Worm (Caenorhabditis elegans) whole organism, L4 larva: Measurements from ENCODE around the gene acdh-7.
A peak's percentile ranks its signal among the peaks of the same experiment; 100 is the strongest.

ENCODE experiments used
- F10B5.3 ChIP-seq: sonication (generic microtip); optimal IDR thresholded peaks from 2 replicates; lab custom pipeline; 2016; ENCODE audit warnings: mild to moderate bottlenecking, missing genetic modification characterization, missing compliant biosample characterization
- F37D6.2 ChIP-seq: sonication (generic microtip); optimal IDR thresholded peaks from 2 replicates; lab custom pipeline; 2016; ENCODE audit warnings: mild to moderate bottlenecking, missing genetic modification characterization, missing compliant biosample characterization
- F49E8.2 ChIP-seq: sonication (generic microtip); optimal IDR thresholded peaks from 2 replicates; lab custom pipeline; 2016; ENCODE audit warnings: missing compliant biosample characterization, mild to moderate bottlenecking, missing genetic modification characterization, borderline replicate concordance
- T26A8.4 ChIP-seq: fragments of 200-800 bp; sonication (Bioruptor generic); IDR thresholded peaks from 2 replicates; pipeline ENCODE4 v1.3.6; 2022; ENCODE audit warnings: missing genetic modification characterization, missing compliant biosample characterization
- Y48G9A.11 ChIP-seq: fragments of 200-800 bp; sonication (Bioruptor generic); IDR thresholded peaks from 2 replicates; pipeline ENCODE4 v1.3.6; 2022; ENCODE audit warnings: missing genetic modification reagents, missing genetic modification characterization, missing compliant biosample characterization
- aha-1 ChIP-seq: fragments of 150-350 bp; peaks from one replicate; lab custom pipeline; 2014; ENCODE audit warnings: missing biosample characterization, missing genetic modification characterization
- arid-1 ChIP-seq: fragments of 200-800 bp; sonication (Bioruptor generic); conservative IDR thresholded peaks from 2 replicates; pipeline ENCODE4 v1.3.6; 2022; ENCODE audit warnings: missing genetic modification reagents, missing genetic modification characterization, missing compliant biosample characterization
- ceh-32 ChIP-seq: sonication (generic microtip); optimal IDR thresholded peaks from 2 replicates; lab custom pipeline; 2016; ENCODE audit warnings: mild to moderate bottlenecking, missing genetic modification characterization, missing compliant biosample characterization; ENCODE audit not compliant: poor library complexity
- ceh-44 ChIP-seq: fragments of 200-800 bp; sonication (Bioruptor generic); IDR thresholded peaks from 2 replicates; pipeline ENCODE4 v1.3.6; 2022; ENCODE audit warnings: missing genetic modification reagents, missing genetic modification characterization, missing compliant biosample characterization
- daf-8 ChIP-seq: fragments of 200-800 bp; sonication (Bioruptor generic); IDR thresholded peaks from 2 replicates; pipeline ENCODE4 v1.3.6; 2022; ENCODE audit warnings: missing genetic modification characterization, missing compliant biosample characterization
- dmd-6 ChIP-seq: fragments of 200-800 bp; sonication (Bioruptor generic); IDR thresholded peaks from 2 replicates; pipeline ENCODE4 v1.3.6; 2022; ENCODE audit warnings: missing genetic modification reagents, missing genetic modification characterization, missing compliant biosample characterization
- dpl-1 ChIP-seq: fragments of 150-350 bp; optimal IDR thresholded peaks from 2 replicates; lab custom pipeline; 2014; ENCODE audit warnings: missing biosample characterization, missing genetic modification reagents, missing genetic modification characterization
- duxl-1 ChIP-seq: sonication (generic microtip); optimal IDR thresholded peaks from 2 replicates; lab custom pipeline; 2016; ENCODE audit warnings: mild to moderate bottlenecking, missing genetic modification characterization, moderate library complexity, missing compliant biosample characterization; ENCODE audit not compliant: poor library complexity
- dve-1 ChIP-seq: sonication (generic microtip); optimal IDR thresholded peaks from 2 replicates; lab custom pipeline; 2017; ENCODE audit warnings: antibody characterized with exemption, mild to moderate bottlenecking, missing genetic modification characterization, missing compliant biosample characterization; ENCODE audit not compliant: insufficient read depth
- gei-8 ChIP-seq: fragments of 200-800 bp; sonication (Bioruptor generic); optimal IDR thresholded peaks from 2 replicates; lab custom pipeline; 2018; ENCODE audit warnings: mild to moderate bottlenecking, missing genetic modification characterization, missing compliant biosample characterization
- hif-1 ChIP-seq, 2 experiments: sonication (generic microtip); optimal IDR thresholded peaks; 2 replicates each; lab custom pipeline; 2016 to 2017; ENCODE audit warnings: missing compliant biosample characterization in 2 of 2, missing genetic modification characterization in 2 of 2, missing genetic modification reagents in 2 of 2, missing genotype in 2 of 2, mild to moderate bottlenecking in 1 of 2
- hlh-11 ChIP-seq: fragments of 200-800 bp; sonication (Bioruptor generic); optimal IDR thresholded peaks from 2 replicates; lab custom pipeline; 2018; ENCODE audit warnings: mild to moderate bottlenecking, missing genetic modification characterization, missing compliant biosample characterization
- lin-15B ChIP-seq: fragments of 150-350 bp; sonication (generic microtip); optimal IDR thresholded peaks from 3 replicates; lab custom pipeline; 2014; ENCODE audit warnings: missing biosample characterization, missing genetic modification characterization
- lin-38 ChIP-seq: fragments of 200-800 bp; sonication (Bioruptor generic); IDR thresholded peaks from 2 replicates; pipeline ENCODE4 v1.3.6; 2022; ENCODE audit warnings: missing genetic modification reagents, missing genetic modification characterization, missing compliant biosample characterization
- lir-3 ChIP-seq: sonication (generic microtip); optimal IDR thresholded peaks from 2 replicates; lab custom pipeline; 2016; ENCODE audit warnings: mild to moderate bottlenecking, missing genetic modification characterization, missing compliant biosample characterization
- lsy-2 ChIP-seq, 2 experiments: fragments of 150-350 bp in 1 of 2; sonication (generic microtip) in 1 of 2; optimal IDR thresholded peaks; 2 replicates each; lab custom pipeline; 2014 to 2017; ENCODE audit warnings: missing biosample characterization in 2 of 2, missing genetic modification characterization in 2 of 2
- madf-5 ChIP-seq, 2 experiments: fragments of 200-800 bp; sonication (Bioruptor generic); IDR thresholded peaks; 2 replicates each; pipeline ENCODE4 v1.3.6; 2022; ENCODE audit warnings: missing compliant biosample characterization in 2 of 2, missing genetic modification characterization in 2 of 2
- mdl-1 ChIP-seq, 2 experiments: fragments of 150-350 bp in 1 of 2; sonication (generic microtip) in 1 of 2; optimal IDR thresholded peaks; 2 replicates each; lab custom pipeline; 2014 to 2017; ENCODE audit warnings: missing biosample characterization in 2 of 2, missing genetic modification characterization in 2 of 2
- mes-2 ChIP-seq: sonication (generic microtip); optimal IDR thresholded peaks from 2 replicates; lab custom pipeline; 2016; ENCODE audit warnings: missing genotype, mild to moderate bottlenecking, missing genetic modification characterization, missing compliant biosample characterization; ENCODE audit not compliant: poor library complexity, severe bottlenecking
- nhr-102 ChIP-seq: sonication (generic microtip); optimal IDR thresholded peaks from 2 replicates; lab custom pipeline; 2016; ENCODE audit warnings: mild to moderate bottlenecking, missing genetic modification characterization, moderate library complexity, missing compliant biosample characterization
- nhr-11 ChIP-seq: fragments of 150-350 bp; optimal IDR thresholded peaks from 2 replicates; lab custom pipeline; 2014; ENCODE audit warnings: missing biosample characterization, missing genetic modification characterization
- nhr-28 ChIP-seq: fragments of 150-350 bp; optimal IDR thresholded peaks from 2 replicates; lab custom pipeline; 2014; ENCODE audit warnings: missing biosample characterization, missing genetic modification characterization
- nhr-76 ChIP-seq: fragments of 150-350 bp; optimal IDR thresholded peaks from 2 replicates; lab custom pipeline; 2014; ENCODE audit warnings: missing biosample characterization, missing genetic modification characterization
- nhr-77 ChIP-seq: fragments of 150-350 bp; optimal IDR thresholded peaks from 2 replicates; lab custom pipeline; 2014; ENCODE audit warnings: missing biosample characterization, missing genetic modification characterization
- pqm-1 ChIP-seq: sonication (generic microtip); optimal IDR thresholded peaks from 2 replicates; lab custom pipeline; 2017; ENCODE audit warnings: missing biosample characterization, missing genetic modification characterization
- rbr-2 ChIP-seq: sonication (generic microtip); optimal IDR thresholded peaks from 2 replicates; lab custom pipeline; 2016; ENCODE audit warnings: missing genotype, missing genetic modification characterization, missing compliant biosample characterization
- snpc-1.2 ChIP-seq: fragments of 200-800 bp; sonication (Bioruptor generic); IDR thresholded peaks from 2 replicates; pipeline ENCODE4 v1.3.6; 2022; ENCODE audit warnings: missing genetic modification reagents, missing genetic modification characterization, missing compliant biosample characterization
- snpc-4 ChIP-seq: fragments of 150-350 bp; optimal IDR thresholded peaks from 2 replicates; lab custom pipeline; 2014; ENCODE audit warnings: missing biosample characterization, missing genetic modification characterization
- tag-97 ChIP-seq: fragments of 200-800 bp; sonication (Bioruptor generic); IDR thresholded peaks from 2 replicates; pipeline ENCODE4 v1.3.6; 2022; ENCODE audit warnings: missing genetic modification characterization, missing compliant biosample characterization
- unc-39 ChIP-seq: sonication (generic microtip); optimal IDR thresholded peaks from 2 replicates; lab custom pipeline; 2017; ENCODE audit warnings: missing biosample characterization, missing genetic modification characterization
- unc-62 ChIP-seq, 3 experiments: fragments of 150-350 bp in 1 of 3; sonication (generic microtip); optimal IDR thresholded peaks in 2 of 3; peaks in 1 of 3; 1 replicate in 1 of 3; 2 replicates in 2 of 3; lab custom pipeline; 2014 to 2017; ENCODE audit warnings: missing biosample characterization in 3 of 3, missing genetic modification characterization in 3 of 3, missing genetic modification reagents in 3 of 3, missing genotype in 1 of 3
- ztf-11 ChIP-seq: fragments of 150-350 bp; optimal IDR thresholded peaks from 2 replicates; lab custom pipeline; 2014; ENCODE audit warnings: missing biosample characterization, missing genetic modification characterization

The acdh-7 gene

DNA sequence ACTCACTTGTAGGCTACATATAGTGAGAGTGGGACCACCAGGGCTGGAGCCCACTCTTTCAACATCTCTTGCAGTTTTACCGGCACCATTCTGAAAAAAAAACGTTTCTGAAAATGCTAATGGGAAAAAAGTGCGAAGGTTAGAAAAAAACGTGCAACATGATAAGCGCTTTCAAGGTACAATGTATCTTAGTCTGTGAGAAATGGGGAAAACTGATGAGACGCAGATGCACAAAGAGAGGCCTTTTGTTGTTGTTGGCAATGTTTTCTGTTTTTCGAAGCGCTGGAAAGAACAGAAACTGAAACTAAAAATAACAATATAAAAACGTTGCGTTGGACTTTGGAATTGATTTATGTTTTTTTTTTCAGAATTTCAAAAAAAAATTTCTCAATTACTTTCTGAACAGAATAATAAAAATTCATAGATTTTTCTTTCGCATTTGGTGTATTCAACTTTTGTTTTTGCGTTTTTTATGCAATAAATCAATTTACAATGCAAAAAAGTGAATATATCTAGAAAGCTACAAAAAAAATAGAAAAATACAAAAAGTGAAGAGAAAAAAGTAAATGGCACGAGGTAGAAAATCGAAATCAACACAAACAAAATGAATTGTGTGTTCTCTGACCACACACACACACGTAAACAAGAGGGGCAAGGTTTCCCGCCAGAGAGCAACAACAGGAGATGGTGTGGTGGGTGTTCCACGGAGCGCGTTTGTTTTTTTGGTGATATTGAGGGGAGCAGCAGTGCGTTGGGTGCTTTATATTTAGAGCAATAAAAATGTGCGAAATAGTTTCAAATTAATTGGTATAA, 19.1 kb upstream of the acdh-7 start, which contains the start of gene dhs-30 (continued):
- TF ChIP-seq duxl-1 (tag; lab: Kevin White, UChicago) (no peak), ztf-11 (tag; lab: Kevin White, UChicago) (no peak), snpc-4 (no peak), nhr-102 (tag; lab: Kevin White, UChicago) (no peak), aha-1 (tag; lab: Kevin White, UChicago) (peak; percentile 54), unc-62 (GFP tag; optimal IDR thresholded peaks at IDR 0.05 in 1 of 2; lab: Kevin White, UChicago) (peak in 1 of 2 experiments; percentile 87), unc-62 (tag; optimal IDR thresholded peaks at IDR 0.05; lab: Kevin White, UChicago) (no peak), unc-39 (tag; lab: Kevin White, UChicago) (no peak), lin-15B (tag; lab: Kevin White, UChicago) (no peak), hif-1 (tag; optimal IDR thresholded peaks at IDR 0.05; lab: Kevin White, UChicago) (peak in 1 of 2 experiments; percentile 3), mdl-1 (tag; optimal IDR thresholded peaks at IDR 0.05; lab: Kevin White, UChicago) (peak in 1 of 2 experiments; percentile 57), dve-1 (tag; lab: Kevin White, UChicago) (peak; percentile 28), nhr-77 (peak; percentile 31), lir-3 (tag; lab: Kevin White, UChicago) (no peak), F10B5.3 (tag; lab: Kevin White, UChicago) (no peak), dmd-6 (GFP tag; lab: Robert Waterston, UW) (peak; percentile 44), madf-5 (GFP tag; IDR thresholded peaks at IDR 0.05; lab: Robert Waterston, UW) (no peak), ceh-32 (tag; lab: Kevin White, UChicago) (no peak), daf-8 (GFP tag; lab: Robert Waterston, UW) (no peak), hlh-11 (tag; lab: Kevin White, UChicago) (peak; percentile 8), F37D6.2 (tag; lab: Kevin White, UChicago) (no peak), nhr-76 (no peak), ceh-44 (GFP tag; lab: Robert Waterston, UW) (no peak), snpc-1.2 (no peak), nhr-28 (tag; lab: Kevin White, UChicago) (peak; percentile 52), arid-1 (GFP tag; lab: Robert Waterston, UW) (no peak), dpl-1 (no peak), T26A8.4 (GFP tag; lab: Robert Waterston, UW) (no peak), Y48G9A.11 (no peak), pqm-1 (tag; lab: Kevin White, UChicago) (no peak), tag-97 (GFP tag; lab: Robert Waterston, UW) (no peak)

ce11 chrX:17234988-17235387, 18.1 kb upstream of the acdh-7 start:
- TF ChIP-seq mes-2 (no peak), aha-1 (tag; lab: Kevin White, UChicago) (peak; percentile 99)
- TF ChIP-seq, all 104 proteins: peak for 1

DNA sequence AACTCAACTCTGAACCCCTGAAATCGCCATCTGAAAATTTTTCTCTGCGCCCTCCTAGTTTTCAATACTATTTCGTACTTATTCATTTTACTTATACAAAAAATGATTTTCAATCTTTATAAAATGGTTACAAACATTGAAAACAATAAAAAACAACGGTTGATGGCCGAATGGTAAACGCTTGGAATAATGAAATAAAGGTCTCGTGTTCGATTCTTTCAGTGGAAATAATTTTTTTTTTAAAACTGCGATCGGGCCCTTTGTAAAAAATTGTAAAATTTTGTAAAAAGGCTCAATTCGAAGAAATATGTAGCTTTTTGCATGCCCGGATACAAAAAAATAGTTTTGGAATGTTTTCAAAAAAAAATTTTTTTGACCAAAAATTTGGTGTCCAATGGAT, 16.3 kb upstream of the acdh-7 start:
- peak; percentile 27; the same call in 1 of the 2 replicates for TF ChIP-seq lin-38 (GFP tag; lab: Robert Waterston, UW)

DNA sequence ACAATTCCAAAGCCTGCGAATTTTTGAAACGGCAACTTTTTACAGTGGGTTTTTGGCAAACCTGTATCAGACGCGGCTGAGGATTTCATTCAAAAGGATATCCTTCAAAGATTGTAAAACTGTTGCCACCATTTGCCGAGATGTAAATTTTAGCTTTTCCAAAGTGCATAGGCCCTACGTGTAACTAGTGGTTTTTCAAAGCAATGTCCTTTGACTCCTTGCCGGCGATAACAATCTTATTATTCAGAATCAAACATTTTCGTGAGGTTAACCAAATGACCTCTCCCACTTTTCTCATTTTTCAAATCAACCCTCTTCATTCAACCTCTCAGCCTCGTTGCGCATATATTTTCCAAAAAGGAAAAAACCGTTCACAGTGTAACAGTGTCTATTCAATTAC, 14.4 kb upstream of the acdh-7 start, which contains the start of gene T25G12.3:
T25G12.3 (plus strand) TSS at position 301 of the 400 bp plus-strand sequence.
- TF ChIP-seq rbr-2 (no peak), mdl-1 (tag; optimal IDR thresholded peaks at IDR 0.05; lab: Kevin White, UChicago) (no peak), gei-8 (no peak), F49E8.2 (tag; lab: Kevin White, UChicago) (no peak), pqm-1 (tag; lab: Kevin White, UChicago) (no peak), nhr-11 (tag; lab: Kevin White, UChicago) (no peak), lsy-2 (tag; optimal IDR thresholded peaks at IDR 0.05; lab: Kevin White, UChicago) (no peak)
